Worm (Caenorhabditis elegans): ENCODE data around the gene F54D1.6.

- no peak for TF ChIP-seq unc-86 (tag; optimal IDR thresholded peaks at IDR 0.05)
- TF ChIP-seq sox-4 (tag; optimal IDR thresholded peaks at IDR 0.05), result no peak
- no peak for TF ChIP-seq unc-42 (tag; optimal IDR thresholded peaks at IDR 0.05)
- TF ChIP-seq Y22D7AL.16 (tag; optimal IDR thresholded peaks at IDR 0.05), result no peak
- TF ChIP-seq ceh-6 (GFP tag; optimal IDR thresholded peaks at IDR 0.05), result no peak
These were observed 21.5 kb upstream of the F54D1.6 start, which contains the start of gene col-127 for ce11 chrIV:11266090-11266489.
